Worm (Caenorhabditis elegans) whole organism, L3 larva: ENCODE measurements around the gene ZK180.5.

Experiments
- R02D3.7 ChIP-seq: fragments of 150-350 bp; optimal IDR thresholded peaks from 2 replicates; lab custom pipeline; 2014; ENCODE audit warnings: missing biosample characterization, missing genetic modification characterization
- ZK546.5 ChIP-seq: sonication (generic microtip); optimal IDR thresholded peaks from 2 replicates; lab custom pipeline; 2017; ENCODE audit warnings: missing biosample characterization, missing genetic modification characterization
- aly-2 ChIP-seq: fragments of 150-350 bp; optimal IDR thresholded peaks from 2 replicates; lab custom pipeline; 2014; ENCODE audit warnings: missing biosample characterization, missing genetic modification characterization
- ama-1 ChIP-seq: fragments of 150-350 bp; optimal IDR thresholded peaks from 2 replicates; lab custom pipeline; 2018
- ceh-16 ChIP-seq: sonication (generic microtip); optimal IDR thresholded peaks from 2 replicates; lab custom pipeline; 2017; ENCODE audit warnings: missing biosample characterization, missing genetic modification characterization
- ceh-28 ChIP-seq: fragments of 150-350 bp; optimal IDR thresholded peaks from 2 replicates; lab custom pipeline; 2014; ENCODE audit warnings: missing biosample characterization, missing genetic modification reagents, missing genetic modification characterization
- ceh-82 ChIP-seq: fragments of 150-350 bp; optimal IDR thresholded peaks from 2 replicates; lab custom pipeline; 2014; ENCODE audit warnings: missing biosample characterization, missing genetic modification characterization
- ceh-9 ChIP-seq: sonication (generic microtip); optimal IDR thresholded peaks from 2 replicates; lab custom pipeline; 2018; ENCODE audit warnings: missing biosample characterization, missing genetic modification characterization
- daf-12 ChIP-seq: fragments of 150-350 bp; optimal IDR thresholded peaks from 2 replicates; lab custom pipeline; 2014; ENCODE audit warnings: missing biosample characterization, missing genetic modification reagents, missing genetic modification characterization
- egl-27 ChIP-seq: sonication (generic microtip); optimal IDR thresholded peaks from 4 replicates; lab custom pipeline; 2017; ENCODE audit warnings: missing biosample characterization, missing genetic modification reagents, missing genetic modification characterization
- egl-5 ChIP-seq: fragments of 150-350 bp; optimal IDR thresholded peaks from 2 replicates; lab custom pipeline; 2017; ENCODE audit warnings: missing biosample characterization, missing genetic modification reagents, missing genetic modification characterization, inconsistent platforms
- elt-1 ChIP-seq: fragments of 150-350 bp; optimal IDR thresholded peaks from 2 replicates; lab custom pipeline; 2014; ENCODE audit warnings: missing biosample characterization, missing genetic modification characterization
- elt-2 ChIP-seq: sonication (generic microtip); optimal IDR thresholded peaks from 2 replicates; lab custom pipeline; 2016; ENCODE audit warnings: missing genetic modification reagents, mild to moderate bottlenecking, missing genetic modification characterization, missing compliant biosample characterization
- elt-3 ChIP-seq, 3 experiments: fragments of 150-350 bp in 1 of 3; sonication (generic microtip) in 2 of 3; optimal IDR thresholded peaks; 2 replicates in 2 of 3; 4 replicates in 1 of 3; lab custom pipeline; 2014 to 2017; ENCODE audit warnings: missing biosample characterization in 3 of 3, missing genetic modification characterization in 3 of 3
- eor-1 ChIP-seq, 2 experiments: fragments of 150-350 bp; optimal IDR thresholded peaks; 2 replicates each; lab custom pipeline; 2014 to 2018; ENCODE audit warnings: missing biosample characterization in 2 of 2, missing genetic modification characterization in 2 of 2
- fkh-10 ChIP-seq: sonication (generic microtip); optimal IDR thresholded peaks from 2 replicates; lab custom pipeline; 2017; ENCODE audit warnings: missing biosample characterization, missing genetic modification reagents, missing genetic modification characterization
- fkh-2 ChIP-seq: fragments of 150-350 bp; optimal IDR thresholded peaks from 2 replicates; lab custom pipeline; 2014; ENCODE audit warnings: missing biosample characterization, missing genetic modification reagents, missing genetic modification characterization
- fos-1 ChIP-seq: fragments of 150-350 bp; optimal IDR thresholded peaks from 2 replicates; lab custom pipeline; 2014; ENCODE audit warnings: missing biosample characterization, missing genetic modification characterization
- hmg-11 ChIP-seq: sonication (generic microtip); optimal IDR thresholded peaks from 2 replicates; lab custom pipeline; 2016; ENCODE audit warnings: missing genetic modification characterization, missing compliant biosample characterization
- jun-1 ChIP-seq: fragments of 150-350 bp; optimal IDR thresholded peaks from 2 replicates; lab custom pipeline; 2014; ENCODE audit warnings: missing biosample characterization, missing genetic modification reagents, missing genetic modification characterization
- lin-15B ChIP-seq: fragments of 150-350 bp; optimal IDR thresholded peaks from 2 replicates; lab custom pipeline; 2014; ENCODE audit warnings: missing biosample characterization, missing genetic modification characterization
- lin-39 ChIP-seq: fragments of 150-350 bp; optimal IDR thresholded peaks from 2 replicates; lab custom pipeline; 2018; ENCODE audit warnings: missing biosample characterization, missing genetic modification reagents, missing genetic modification characterization
- lsy-12 ChIP-seq: sonication (generic microtip); optimal IDR thresholded peaks from 2 replicates; lab custom pipeline; 2016; ENCODE audit warnings: mild to moderate bottlenecking, missing genetic modification characterization, missing compliant biosample characterization
- mdl-1 ChIP-seq: fragments of 150-350 bp; optimal IDR thresholded peaks from 2 replicates; lab custom pipeline; 2014; ENCODE audit warnings: missing biosample characterization, missing genetic modification characterization
- mml-1 ChIP-seq: fragments of 150-350 bp; sonication (generic microtip); optimal IDR thresholded peaks from 3 replicates; lab custom pipeline; 2014; ENCODE audit warnings: missing biosample characterization, missing genetic modification characterization
- nfya-1 ChIP-seq: sonication (generic microtip); optimal IDR thresholded peaks from 2 replicates; lab custom pipeline; 2017; ENCODE audit warnings: missing genetic modification characterization, mild to moderate bottlenecking, missing compliant biosample characterization, antibody characterized with exemption, moderate library complexity; ENCODE audit not compliant: insufficient read depth
- nhr-11 ChIP-seq: fragments of 150-350 bp; optimal IDR thresholded peaks from 2 replicates; lab custom pipeline; 2014; ENCODE audit warnings: missing biosample characterization, missing genetic modification characterization
- nhr-12 ChIP-seq: fragments of 150-350 bp; optimal IDR thresholded peaks from 2 replicates; lab custom pipeline; 2014; ENCODE audit warnings: missing biosample characterization, missing genetic modification characterization
- nhr-23 ChIP-seq: fragments of 150-350 bp; optimal IDR thresholded peaks from 2 replicates; lab custom pipeline; 2014; ENCODE audit warnings: missing biosample characterization, missing genetic modification reagents, missing genetic modification characterization
- nhr-237 ChIP-seq: fragments of 150-350 bp; optimal IDR thresholded peaks from 2 replicates; lab custom pipeline; 2014; ENCODE audit warnings: missing biosample characterization, missing genetic modification characterization
- nhr-25 ChIP-seq: sonication (generic microtip); optimal IDR thresholded peaks from 2 replicates; lab custom pipeline; 2017; ENCODE audit warnings: missing biosample characterization, missing genetic modification characterization
- nhr-28 ChIP-seq: fragments of 150-350 bp; optimal IDR thresholded peaks from 2 replicates; lab custom pipeline; 2014; ENCODE audit warnings: missing biosample characterization, missing genetic modification characterization
- nhr-43 ChIP-seq: sonication (generic microtip); optimal IDR thresholded peaks from 2 replicates; lab custom pipeline; 2016; ENCODE audit warnings: mild to moderate bottlenecking, missing genetic modification characterization, missing compliant biosample characterization; ENCODE audit not compliant: poor library complexity, severe bottlenecking
- nhr-67 ChIP-seq: fragments of 150-350 bp; optimal IDR thresholded peaks from 2 replicates; lab custom pipeline; 2014; ENCODE audit warnings: missing biosample characterization, missing genetic modification characterization
- nhr-76 ChIP-seq: fragments of 150-350 bp; sonication (generic microtip); optimal IDR thresholded peaks from 5 replicates; lab custom pipeline; 2014; ENCODE audit warnings: missing biosample characterization, missing genetic modification characterization
- nhr-77 ChIP-seq: fragments of 150-350 bp; optimal IDR thresholded peaks from 2 replicates; lab custom pipeline; 2014; ENCODE audit warnings: missing biosample characterization, missing genetic modification characterization
- pha-4 ChIP-seq: fragments of 150-350 bp; optimal IDR thresholded peaks from 2 replicates; lab custom pipeline; 2014; ENCODE audit warnings: missing biosample characterization, missing genetic modification reagents, missing genetic modification characterization
- pqm-1 ChIP-seq: fragments of 150-350 bp; optimal IDR thresholded peaks from 2 replicates; lab custom pipeline; 2017; ENCODE audit warnings: missing biosample characterization, missing genetic modification characterization, inconsistent platforms
- sea-2 ChIP-seq: fragments of 150-350 bp; sonication (generic microtip); optimal IDR thresholded peaks from 4 replicates; lab custom pipeline; 2014; ENCODE audit warnings: missing biosample characterization, missing genetic modification reagents, missing genetic modification characterization
- skn-1 ChIP-seq: fragments of 150-350 bp; optimal IDR thresholded peaks from 2 replicates; lab custom pipeline; 2014; ENCODE audit warnings: missing biosample characterization, missing genetic modification characterization
- snpc-4 ChIP-seq: fragments of 150-350 bp; optimal IDR thresholded peaks from 2 replicates; lab custom pipeline; 2014; ENCODE audit warnings: missing biosample characterization, missing genetic modification characterization
- tbx-2 ChIP-seq: sonication (generic microtip); optimal IDR thresholded peaks from 2 replicates; lab custom pipeline; 2016; ENCODE audit warnings: mild to moderate bottlenecking, missing genetic modification characterization, missing compliant biosample characterization
- unc-39 ChIP-seq: sonication (generic microtip); optimal IDR thresholded peaks from 4 replicates; lab custom pipeline; 2017; ENCODE audit warnings: missing biosample characterization, missing genetic modification characterization
- unc-62 ChIP-seq: fragments of 150-350 bp; sonication (generic microtip); optimal IDR thresholded peaks from 4 replicates; lab custom pipeline; 2014; ENCODE audit warnings: missing biosample characterization, missing genetic modification reagents, missing genetic modification characterization
- zag-1 ChIP-seq: fragments of 150-350 bp; optimal IDR thresholded peaks from 2 replicates; lab custom pipeline; 2014; ENCODE audit warnings: missing biosample characterization, missing genetic modification characterization
- ztf-11 ChIP-seq: fragments of 150-350 bp; optimal IDR thresholded peaks from 2 replicates; lab custom pipeline; 2014; ENCODE audit warnings: missing biosample characterization, missing genetic modification characterization
- ztf-4 ChIP-seq: fragments of 150-350 bp; optimal IDR thresholded peaks from 2 replicates; lab custom pipeline; 2014; ENCODE audit warnings: missing biosample characterization, missing genetic modification characterization

The ZK180.5 gene

DNA sequence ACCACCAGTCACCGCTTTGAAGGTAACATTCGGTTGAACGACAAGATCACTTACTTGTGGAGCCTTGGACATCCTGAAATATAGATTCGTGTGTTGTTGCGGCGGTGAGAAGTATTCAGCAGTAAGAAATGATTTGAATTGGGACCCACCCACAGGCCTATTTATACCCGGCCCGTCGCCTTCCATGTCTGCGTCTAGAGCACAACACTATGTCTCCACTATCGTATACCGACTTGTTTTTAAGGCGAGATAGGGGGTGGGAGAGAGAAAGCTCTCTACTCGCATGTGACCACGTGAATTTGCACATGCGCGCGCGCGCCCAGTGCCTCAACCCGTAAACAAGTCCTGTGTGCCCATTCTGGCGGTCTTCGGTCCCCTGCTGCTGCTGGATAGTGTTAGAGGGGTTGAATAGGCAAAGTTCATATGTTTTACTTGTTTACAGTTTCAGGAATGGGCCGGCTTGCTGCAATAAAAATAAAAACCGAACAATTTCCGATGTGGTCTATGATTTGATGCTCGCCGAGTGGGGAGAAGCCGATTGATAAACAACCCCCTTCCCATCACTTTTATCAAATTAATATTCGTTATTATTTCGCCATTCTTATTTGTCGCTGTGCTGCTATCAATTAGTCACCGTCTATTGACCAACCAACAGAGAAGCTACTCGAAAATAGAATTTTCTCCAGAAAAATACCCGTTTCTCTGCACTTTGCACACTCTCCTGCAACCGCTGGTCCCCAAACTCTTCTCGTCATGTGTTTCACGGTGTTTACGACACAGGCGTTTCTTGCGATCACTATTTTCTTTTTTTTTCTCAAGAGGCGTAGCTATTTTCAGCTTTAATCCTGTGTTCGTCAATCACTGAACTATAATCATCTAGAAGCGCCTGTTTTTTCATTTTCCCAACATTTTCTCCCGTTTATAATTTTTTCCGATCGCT is 46.9 kb downstream of the ZK180.5 start:
- TF ChIP-seq nhr-67 (tag; lab: Kevin White, UChicago) (no peak), pqm-1 (peak; percentile 17), fkh-10 (GFP tag; lab: Kevin White, UChicago) (peak; percentile 88), tbx-2 (tag; lab: Kevin White, UChicago) (no peak), jun-1 (peak; percentile 11), nhr-28 (tag; lab: Kevin White, UChicago) (no peak), lsy-12 (tag; lab: Kevin White, UChicago) (peak; percentile 50), nhr-77 (no peak), nhr-43 (peak; percentile 21), ZK546.5 (tag; lab: Kevin White, UChicago) (no peak), R02D3.7 (tag; lab: Kevin White, UChicago) (no peak), pha-4 (peak; percentile 88), ceh-16 (tag; lab: Kevin White, UChicago) (no peak), mml-1 (tag; lab: Kevin White, UChicago) (peak; percentile 70), egl-27 (tag; lab: Kevin White, UChicago) (no peak), nhr-23 (tag; lab: Kevin White, UChicago) (no peak), zag-1 (tag; lab: Kevin White, UChicago) (no peak), fos-1 (tag; lab: Kevin White, UChicago) (no peak), sea-2 (GFP tag; lab: Kevin White, UChicago) (no peak), unc-39 (tag; lab: Kevin White, UChicago) (no peak), ceh-28 (tag; lab: Kevin White, UChicago) (no peak), elt-3 (tag; optimal IDR thresholded peaks at IDR 0.05; lab: Kevin White, UChicago) (no peak), ztf-4 (tag; lab: Kevin White, UChicago) (no peak), aly-2 (tag; lab: Kevin White, UChicago) (no peak), unc-62 (GFP tag; lab: Kevin White, UChicago) (no peak), daf-12 (tag; lab: Kevin White, UChicago) (no peak), elt-1 (tag; lab: Kevin White, UChicago) (no peak), skn-1 (tag; lab: Kevin White, UChicago) (no peak), ceh-9 (tag; lab: Kevin White, UChicago) (no peak), nhr-12 (tag; lab: Kevin White, UChicago) (no peak), lin-15B (no peak), elt-2 (peak; percentile 69), ama-1 (lab: Kevin White, UChicago) (peak; percentile 82), nhr-76 (tag; lab: Kevin White, UChicago) (no peak), lin-39 (tag; lab: Kevin White, UChicago) (peak; percentile 98), mdl-1 (tag; lab: Kevin White, UChicago) (peak; percentile 83), hmg-11 (tag; lab: Kevin White, UChicago) (peak; percentile 34), nhr-25 (no peak), nhr-237 (tag; lab: Kevin White, UChicago) (no peak), snpc-4 (tag; lab: Kevin White, UChicago) (peak; percentile 52), nhr-11 (tag; lab: Kevin White, UChicago) (no peak), ceh-82 (tag; lab: Kevin White, UChicago) (no peak), egl-5 (peak; percentile 25), fkh-2 (no peak), ztf-11 (tag; lab: Kevin White, UChicago) (no peak), eor-1 (tag; optimal IDR thresholded peaks at IDR 0.05; lab: Kevin White, UChicago) (no peak), nfya-1 (tag; lab: Kevin White, UChicago) (peak; percentile 74)
